Worm (Caenorhabditis elegans) whole organism, L4 larva: ENCODE measurements around the gene ceh-30.
A peak's percentile ranks its signal among the peaks of the same experiment; 100 is the strongest.

Source experiments
- D1046.2 ChIP-seq: fragments of 200-800 bp; sonication (Bioruptor generic); IDR thresholded peaks from 2 replicates; pipeline ENCODE4 v1.3.6; 2022; ENCODE audit warnings: missing genetic modification characterization, missing compliant biosample characterization
- F37D6.2 ChIP-seq: sonication (generic microtip); optimal IDR thresholded peaks from 2 replicates; lab custom pipeline; 2016; ENCODE audit warnings: mild to moderate bottlenecking, missing genetic modification characterization, missing compliant biosample characterization
- F49E8.2 ChIP-seq: sonication (generic microtip); optimal IDR thresholded peaks from 2 replicates; lab custom pipeline; 2016; ENCODE audit warnings: missing compliant biosample characterization, mild to moderate bottlenecking, missing genetic modification characterization, borderline replicate concordance
- T26A8.4 ChIP-seq: fragments of 200-800 bp; sonication (Bioruptor generic); IDR thresholded peaks from 2 replicates; pipeline ENCODE4 v1.3.6; 2022; ENCODE audit warnings: missing genetic modification characterization, missing compliant biosample characterization
- Y105C5A.15 ChIP-seq: fragments of 200-800 bp; sonication (Bioruptor generic); IDR thresholded peaks from 2 replicates; pipeline ENCODE4 v1.3.6; 2022; ENCODE audit warnings: missing genetic modification characterization, missing compliant biosample characterization
- Y48G9A.11 ChIP-seq: fragments of 200-800 bp; sonication (Bioruptor generic); IDR thresholded peaks from 2 replicates; pipeline ENCODE4 v1.3.6; 2022; ENCODE audit warnings: missing genetic modification reagents, missing genetic modification characterization, missing compliant biosample characterization
- Y5F2A.4 ChIP-seq: fragments of 200-800 bp; sonication (Bioruptor generic); optimal IDR thresholded peaks from 2 replicates; lab custom pipeline; 2018; ENCODE audit warnings: mild to moderate bottlenecking, missing genetic modification characterization, missing compliant biosample characterization
- ZK337.2 ChIP-seq: fragments of 200-800 bp; sonication (Bioruptor generic); IDR thresholded peaks from 2 replicates; pipeline ENCODE4 v1.3.6; 2022; ENCODE audit warnings: missing genetic modification reagents, missing genetic modification characterization, missing compliant biosample characterization
- ZK546.5 ChIP-seq, 2 experiments: sonication (generic microtip); optimal IDR thresholded peaks; 2 replicates each; lab custom pipeline; 2017; ENCODE audit warnings: missing biosample characterization in 2 of 2, missing genetic modification characterization in 2 of 2
- aha-1 ChIP-seq: fragments of 150-350 bp; peaks from one replicate; lab custom pipeline; 2014; ENCODE audit warnings: missing biosample characterization, missing genetic modification characterization
- arid-1 ChIP-seq: fragments of 200-800 bp; sonication (Bioruptor generic); conservative IDR thresholded peaks from 2 replicates; pipeline ENCODE4 v1.3.6; 2022; ENCODE audit warnings: missing genetic modification reagents, missing genetic modification characterization, missing compliant biosample characterization
- attf-4 ChIP-seq: sonication (generic microtip); optimal IDR thresholded peaks from 3 replicates; lab custom pipeline; 2017; ENCODE audit warnings: missing biosample characterization, missing genetic modification characterization
- ceh-32 ChIP-seq: sonication (generic microtip); optimal IDR thresholded peaks from 2 replicates; lab custom pipeline; 2016; ENCODE audit warnings: mild to moderate bottlenecking, missing genetic modification characterization, missing compliant biosample characterization; ENCODE audit not compliant: poor library complexity
- ceh-62 ChIP-seq: sonication (generic microtip); optimal IDR thresholded peaks from 2 replicates; lab custom pipeline; 2017; ENCODE audit warnings: missing biosample characterization, missing genetic modification characterization
- ceh-82 ChIP-seq: sonication (generic microtip); optimal IDR thresholded peaks from 2 replicates; lab custom pipeline; 2017; ENCODE audit warnings: missing biosample characterization, missing genetic modification characterization
- ces-1 ChIP-seq: fragments of 150-350 bp; sonication (generic microtip); optimal IDR thresholded peaks from 4 replicates; lab custom pipeline; 2014; ENCODE audit warnings: missing biosample characterization, missing genetic modification reagents, missing genetic modification characterization
- ctbp-1 ChIP-seq: fragments of 200-800 bp; sonication (Bioruptor generic); IDR thresholded peaks from 2 replicates; pipeline ENCODE4 v1.3.6; 2022; ENCODE audit warnings: missing genetic modification reagents, missing genetic modification characterization, missing compliant biosample characterization
- daf-12 ChIP-seq: fragments of 150-350 bp; optimal IDR thresholded peaks from 2 replicates; lab custom pipeline; 2014; ENCODE audit warnings: missing biosample characterization, missing genetic modification reagents, missing genetic modification characterization
- dmd-8 ChIP-seq: fragments of 200-800 bp; sonication (Bioruptor generic); IDR thresholded peaks from 2 replicates; pipeline ENCODE4 v1.3.6; 2022; ENCODE audit warnings: missing genetic modification characterization, missing compliant biosample characterization
- dmd-9 ChIP-seq: fragments of 200-800 bp; sonication (Bioruptor generic); IDR thresholded peaks from 2 replicates; pipeline ENCODE4 v1.3.6; 2022; ENCODE audit warnings: missing genetic modification reagents, missing genetic modification characterization, missing compliant biosample characterization
- duxl-1 ChIP-seq: sonication (generic microtip); optimal IDR thresholded peaks from 2 replicates; lab custom pipeline; 2016; ENCODE audit warnings: mild to moderate bottlenecking, missing genetic modification characterization, moderate library complexity, missing compliant biosample characterization; ENCODE audit not compliant: poor library complexity
- dve-1 ChIP-seq: sonication (generic microtip); optimal IDR thresholded peaks from 2 replicates; lab custom pipeline; 2017; ENCODE audit warnings: antibody characterized with exemption, mild to moderate bottlenecking, missing genetic modification characterization, missing compliant biosample characterization; ENCODE audit not compliant: insufficient read depth
- egl-27 ChIP-seq: sonication (generic microtip); optimal IDR thresholded peaks from 3 replicates; lab custom pipeline; 2017; ENCODE audit warnings: missing biosample characterization, missing genetic modification reagents, missing genetic modification characterization
- fkh-10 ChIP-seq: fragments of 150-350 bp; optimal IDR thresholded peaks from 2 replicates; lab custom pipeline; 2014; ENCODE audit warnings: missing biosample characterization, missing genetic modification reagents, missing genetic modification characterization
- gei-8 ChIP-seq: fragments of 200-800 bp; sonication (Bioruptor generic); optimal IDR thresholded peaks from 2 replicates; lab custom pipeline; 2018; ENCODE audit warnings: mild to moderate bottlenecking, missing genetic modification characterization, missing compliant biosample characterization
- hlh-11 ChIP-seq: fragments of 200-800 bp; sonication (Bioruptor generic); optimal IDR thresholded peaks from 2 replicates; lab custom pipeline; 2018; ENCODE audit warnings: mild to moderate bottlenecking, missing genetic modification characterization, missing compliant biosample characterization
- hmg-1.1 ChIP-seq: fragments of 200-800 bp; sonication (Bioruptor generic); IDR thresholded peaks from 2 replicates; pipeline ENCODE4 v1.3.6; 2022; ENCODE audit warnings: missing genetic modification reagents, missing genetic modification characterization, missing compliant biosample characterization
- jun-1 ChIP-seq: fragments of 150-350 bp; optimal IDR thresholded peaks from 2 replicates; lab custom pipeline; 2014; ENCODE audit warnings: missing biosample characterization, missing genetic modification reagents, missing genetic modification characterization
- lin-1 ChIP-seq: fragments of 200-800 bp; sonication (Bioruptor generic); IDR thresholded peaks from 2 replicates; pipeline ENCODE4 v1.3.6; 2022; ENCODE audit warnings: missing genetic modification reagents, missing genetic modification characterization, missing compliant biosample characterization
- lin-15B ChIP-seq: fragments of 150-350 bp; sonication (generic microtip); optimal IDR thresholded peaks from 3 replicates; lab custom pipeline; 2014; ENCODE audit warnings: missing biosample characterization, missing genetic modification characterization
- lin-29 ChIP-seq: fragments of 200-800 bp; sonication (Bioruptor generic); IDR thresholded peaks from 2 replicates; pipeline ENCODE4 v1.3.6; 2022; ENCODE audit warnings: missing genetic modification reagents, missing genetic modification characterization, missing compliant biosample characterization
- lin-39 ChIP-seq: fragments of 150-350 bp; optimal IDR thresholded peaks from 2 replicates; lab custom pipeline; 2014; ENCODE audit warnings: missing biosample characterization, missing genetic modification reagents, missing genetic modification characterization
- mdl-1 ChIP-seq, 2 experiments: fragments of 150-350 bp in 1 of 2; sonication (generic microtip) in 1 of 2; optimal IDR thresholded peaks; 2 replicates each; lab custom pipeline; 2014 to 2017; ENCODE audit warnings: missing biosample characterization in 2 of 2, missing genetic modification characterization in 2 of 2
- mdt-29 ChIP-seq: fragments of 200-800 bp; sonication (Bioruptor generic); IDR thresholded peaks from 2 replicates; pipeline ENCODE4 v1.3.6; 2022; ENCODE audit warnings: missing genetic modification reagents, missing genetic modification characterization, missing compliant biosample characterization
- mep-1 ChIP-seq: fragments of 150-350 bp; sonication (generic microtip); optimal IDR thresholded peaks from 3 replicates; lab custom pipeline; 2014; ENCODE audit warnings: missing biosample characterization, missing genetic modification characterization
- mes-2 ChIP-seq: sonication (generic microtip); optimal IDR thresholded peaks from 2 replicates; lab custom pipeline; 2016; ENCODE audit warnings: missing genotype, mild to moderate bottlenecking, missing genetic modification characterization, missing compliant biosample characterization; ENCODE audit not compliant: poor library complexity, severe bottlenecking
- mxl-3 ChIP-seq: fragments of 200-800 bp; sonication (Bioruptor generic); optimal IDR thresholded peaks from 2 replicates; lab custom pipeline; 2018; ENCODE audit warnings: mild to moderate bottlenecking, missing genetic modification characterization, missing compliant biosample characterization
- nhr-10 ChIP-seq: fragments of 150-350 bp; optimal IDR thresholded peaks from 2 replicates; lab custom pipeline; 2014; ENCODE audit warnings: missing biosample characterization, missing genetic modification characterization
- nhr-111 ChIP-seq: fragments of 200-800 bp; sonication (Bioruptor generic); optimal IDR thresholded peaks from 2 replicates; lab custom pipeline; 2018; ENCODE audit warnings: mild to moderate bottlenecking, missing genetic modification characterization, missing compliant biosample characterization
- nhr-25 ChIP-seq: sonication (generic microtip); optimal IDR thresholded peaks from 2 replicates; lab custom pipeline; 2017; ENCODE audit warnings: missing genetic modification characterization, mild to moderate bottlenecking, missing compliant biosample characterization, antibody characterized with exemption, moderate library complexity, borderline replicate concordance; ENCODE audit not compliant: insufficient read depth
- nhr-28 ChIP-seq: fragments of 150-350 bp; optimal IDR thresholded peaks from 2 replicates; lab custom pipeline; 2014; ENCODE audit warnings: missing biosample characterization, missing genetic modification characterization
- nhr-42 ChIP-seq: fragments of 200-800 bp; sonication (Bioruptor generic); IDR thresholded peaks from 2 replicates; pipeline ENCODE4 v1.3.6; 2022; ENCODE audit warnings: missing genetic modification characterization, missing compliant biosample characterization
- nhr-6 ChIP-seq: fragments of 150-350 bp; optimal IDR thresholded peaks from 2 replicates; lab custom pipeline; 2014; ENCODE audit warnings: missing biosample characterization, missing genetic modification characterization
- nhr-76 ChIP-seq: fragments of 150-350 bp; optimal IDR thresholded peaks from 2 replicates; lab custom pipeline; 2014; ENCODE audit warnings: missing biosample characterization, missing genetic modification characterization
- pha-4 ChIP-seq, 2 experiments: fragments of 150-350 bp in 1 of 2; fragments of 200-800 bp in 1 of 2; sonication (Bioruptor generic) in 1 of 2; IDR thresholded peaks in 1 of 2; optimal IDR thresholded peaks in 1 of 2; 2 replicates each; pipeline versions ENCODE4 v1.3.6 to Lab custom; 2014 to 2022; ENCODE audit warnings: missing genetic modification characterization in 2 of 2, missing genetic modification reagents in 2 of 2, missing biosample characterization in 1 of 2, missing compliant biosample characterization in 1 of 2
- snpc-1.2 ChIP-seq: fragments of 200-800 bp; sonication (Bioruptor generic); IDR thresholded peaks from 2 replicates; pipeline ENCODE4 v1.3.6; 2022; ENCODE audit warnings: missing genetic modification reagents, missing genetic modification characterization, missing compliant biosample characterization
- tra-1 ChIP-seq: fragments of 200-800 bp; sonication (Bioruptor generic); IDR thresholded peaks from 2 replicates; pipeline ENCODE4 v1.3.6; 2022; ENCODE audit warnings: missing genetic modification reagents, missing genetic modification characterization, missing compliant biosample characterization
- unc-130 ChIP-seq: sonication (generic microtip); optimal IDR thresholded peaks from 2 replicates; lab custom pipeline; 2016; ENCODE audit warnings: missing genetic modification reagents, missing genetic modification characterization, missing compliant biosample characterization
- zfp-2 ChIP-seq: sonication (generic microtip); optimal IDR thresholded peaks from 2 replicates; lab custom pipeline; 2016; ENCODE audit warnings: mild to moderate bottlenecking, missing genetic modification characterization, missing compliant biosample characterization
- zip-2 ChIP-seq: fragments of 150-350 bp; optimal IDR thresholded peaks from 2 replicates; lab custom pipeline; 2014; ENCODE audit warnings: missing biosample characterization, missing genetic modification characterization

ceh-30 gene

ce11 chrX:3035972-3036379 is 27.4 kb upstream of the ceh-30 start (continued):
- peak; percentile 63 for TF ChIP-seq nhr-25 (tag; lab: Kevin White, UChicago)
- no peak for TF ChIP-seq ceh-82 (tag; lab: Kevin White, UChicago)
- peak; percentile 98 for TF ChIP-seq ctbp-1
- TF ChIP-seq fkh-10 (GFP tag; lab: Kevin White, UChicago), result peak; percentile 86
- peak; percentile 92 for TF ChIP-seq Y5F2A.4 (GFP tag; lab: Kevin White, UChicago)
- peak; percentile 96 for TF ChIP-seq snpc-1.2 (GFP tag; lab: Robert Waterston, UW)
- TF ChIP-seq zfp-2 (tag; lab: Kevin White, UChicago), result peak; percentile 78
- peak; percentile 91 for TF ChIP-seq Y48G9A.11 (GFP tag; lab: Robert Waterston, UW)
- TF ChIP-seq jun-1, result peak; percentile 91
- TF ChIP-seq dve-1 (tag; lab: Kevin White, UChicago), result peak; percentile 82
- peak; percentile 96 for TF ChIP-seq dmd-9 (GFP tag; lab: Robert Waterston, UW)
- TF ChIP-seq attf-4 (tag; lab: Kevin White, UChicago), result no peak
- TF ChIP-seq Y105C5A.15 (GFP tag; lab: Robert Waterston, UW), result peak; percentile 99
- TF ChIP-seq hmg-1.1 (GFP tag; lab: Robert Waterston, UW), result peak; percentile 99
- no peak for TF ChIP-seq ceh-62
- peak; percentile 94 for TF ChIP-seq F37D6.2 (tag; lab: Kevin White, UChicago)
- TF ChIP-seq mdl-1 (tag; optimal IDR thresholded peaks at IDR 0.05; lab: Kevin White, UChicago), result peak; percentile 34 to 82
- TF ChIP-seq D1046.2 (GFP tag; lab: Robert Waterston, UW), result peak; percentile 96
- TF ChIP-seq gei-8 (GFP tag; lab: Kevin White, UChicago), result peak; percentile 97
- peak; percentile 85 for TF ChIP-seq F49E8.2 (tag; lab: Kevin White, UChicago)
- TF ChIP-seq ZK337.2 (GFP tag; lab: Robert Waterston, UW), result peak; percentile 95
- TF ChIP-seq pha-4 (GFP tag; IDR thresholded peaks at IDR 0.05; lab: Robert Waterston, UW), result peak; percentile 98
- TF ChIP-seq pha-4 (tag; optimal IDR thresholded peaks at IDR 0.05; lab: Kevin White, UChicago), result peak; percentile 23
- TF ChIP-seq zip-2 (tag; lab: Kevin White, UChicago), result peak; percentile 87
- TF ChIP-seq duxl-1 (tag; lab: Kevin White, UChicago), result peak; percentile 93
- peak; percentile 39 for TF ChIP-seq lin-39 (tag; lab: Kevin White, UChicago)
- peak; percentile 99 for TF ChIP-seq tra-1 (GFP tag; lab: Robert Waterston, UW)
- peak; percentile 97 for TF ChIP-seq lin-1 (GFP tag; lab: Robert Waterston, UW)
- TF ChIP-seq nhr-28 (tag; lab: Kevin White, UChicago), result peak; percentile 63
- TF ChIP-seq ceh-32 (tag; lab: Kevin White, UChicago), result peak; percentile 86
- TF ChIP-seq nhr-76, result no peak
- TF ChIP-seq nhr-111, result peak; percentile 94
- TF ChIP-seq ces-1 (GFP tag; lab: Kevin White, UChicago), result peak; percentile 86
- peak; percentile 100 for TF ChIP-seq dmd-8 (GFP tag; lab: Robert Waterston, UW)
- peak; percentile 81 for TF ChIP-seq nhr-10 (tag; lab: Kevin White, UChicago)
- TF ChIP-seq mep-1 (tag; lab: Kevin White, UChicago), result peak; percentile 97
- TF ChIP-seq egl-27 (tag; lab: Kevin White, UChicago), result peak; percentile 81
- no peak for TF ChIP-seq daf-12 (tag; lab: Kevin White, UChicago)
- TF ChIP-seq arid-1, result peak; percentile 97
- TF ChIP-seq aha-1, result peak; percentile 100
- TF ChIP-seq unc-130, result peak; percentile 71
- TF ChIP-seq T26A8.4 (GFP tag; lab: Robert Waterston, UW), result peak; percentile 97
- peak; percentile 93 for TF ChIP-seq lin-29 (GFP tag; lab: Robert Waterston, UW)
- peak; percentile 97 for TF ChIP-seq mdt-29 (GFP tag; lab: Robert Waterston, UW)
- no peak for TF ChIP-seq ZK546.5 (tag; optimal IDR thresholded peaks at IDR 0.05; lab: Kevin White, UChicago)
- TF ChIP-seq nhr-42, result peak; percentile 93
- peak; percentile 83 for TF ChIP-seq mes-2
- TF ChIP-seq nhr-6, result peak; percentile 91
- TF ChIP-seq mxl-3 (GFP tag; lab: Kevin White, UChicago), result peak; percentile 71
- peak; percentile 90 for TF ChIP-seq hlh-11 (tag; lab: Kevin White, UChicago)
- TF ChIP-seq lin-15B (tag; lab: Kevin White, UChicago), result no peak
